Fruit fly (Drosophila melanogaster): ENCODE data around the gene betaTub97EF.

The betaTub97EF gene

DNA sequence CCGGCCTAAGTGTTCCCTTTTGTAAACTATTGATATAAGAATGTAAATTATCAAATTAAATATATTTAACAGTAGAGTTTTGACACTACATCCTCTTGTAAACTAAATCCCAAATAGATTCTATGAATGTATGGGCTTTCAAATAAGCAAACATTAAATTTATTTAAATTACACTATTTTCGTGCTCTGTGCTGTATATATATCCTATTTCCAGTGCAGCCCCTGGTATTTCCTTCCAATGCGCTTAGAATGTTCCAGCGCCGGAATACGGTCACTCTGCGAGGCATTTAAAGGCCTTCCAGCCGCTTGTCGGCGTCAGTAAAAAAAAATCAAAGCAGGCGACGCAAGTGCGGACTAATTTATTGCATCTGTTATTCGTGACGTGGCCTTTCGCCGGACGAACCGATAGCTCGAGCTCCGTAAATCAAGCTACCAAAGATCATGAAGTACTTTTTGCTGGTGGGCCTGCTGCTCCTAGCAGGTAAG is 39.7 kb downstream of the betaTub97EF start, which contains the start of gene Gp93 (continued):
- TF ChIP-seq unpg (GFP tag; optimal IDR thresholded peaks at IDR 0.05): peak; percentile 59
- peak; percentile 9 for TF ChIP-seq Atf3 (GFP tag; optimal IDR thresholded peaks at IDR 0.05)
- TF ChIP-seq CG10274 (GFP tag; optimal IDR thresholded peaks at IDR 0.05): no peak
- no peak for TF ChIP-seq h (optimal IDR thresholded peaks at IDR 0.05)
- peak; percentile 62 for TF ChIP-seq CG9215 (GFP tag; IDR thresholded peaks at IDR 0.05)
- no peak for TF ChIP-seq CG6254 (GFP tag; optimal IDR thresholded peaks at IDR 0.05)
- no peak for TF ChIP-seq Lhr (GFP tag; optimal IDR thresholded peaks at IDR 0.05)
- TF ChIP-seq CG1602 (GFP tag; optimal IDR thresholded peaks at IDR 0.05): peak; percentile 68
- TF ChIP-seq CG8290 (GFP tag; optimal IDR thresholded peaks at IDR 0.05): no peak
- TF ChIP-seq CG8290 (tag; optimal IDR thresholded peaks at IDR 0.05): peak in 1 of 2 experiments; percentile 59
- TF ChIP-seq CG1647 (GFP tag; optimal IDR thresholded peaks at IDR 0.05): no peak
- peak; percentile 16 for TF ChIP-seq CG12155 (GFP tag; optimal IDR thresholded peaks at IDR 0.05)
- TF ChIP-seq NC2β (GFP tag; optimal IDR thresholded peaks at IDR 0.05): peak; percentile 41
- no peak for TF ChIP-seq ind (GFP tag; optimal IDR thresholded peaks at IDR 0.05)
- TF ChIP-seq CG15514 (GFP tag; optimal IDR thresholded peaks at IDR 0.05): peak; percentile 13
- TF ChIP-seq Atf6 (GFP tag; IDR thresholded peaks at IDR 0.05): peak; percentile 62; the same call in 1 of the 2 replicates
- TF ChIP-seq CG15696 (tag; optimal IDR thresholded peaks at IDR 0.05): peak; percentile 36
- no peak for TF ChIP-seq Sox100B (GFP tag; optimal IDR thresholded peaks at IDR 0.05)
- peak; percentile 35 for TF ChIP-seq tx (GFP tag; optimal IDR thresholded peaks at IDR 0.05)
- TF ChIP-seq CG12071 (GFP tag; optimal IDR thresholded peaks at IDR 0.05): no peak
- peak; percentile 2 for TF ChIP-seq org-1 (GFP tag; optimal IDR thresholded peaks at IDR 0.05)
- TF ChIP-seq CG3163 (GFP tag; optimal IDR thresholded peaks at IDR 0.05): no peak
- peak; percentile 25 to 64 for TF ChIP-seq dpn (GFP tag; optimal IDR thresholded peaks at IDR 0.05)
- TF ChIP-seq cas (GFP tag; IDR thresholded peaks at IDR 0.05): 0 out of 2 replicates have a peak, but pooled peaks have one; percentile 6
- TF ChIP-seq usp (GFP tag; optimal IDR thresholded peaks at IDR 0.05): no peak
- TF ChIP-seq Awh (GFP tag; IDR thresholded peaks at IDR 0.05): 0 out of 2 replicates have a peak, but pooled peaks have one; percentile 32
- no peak for TF ChIP-seq Hmr (GFP tag; optimal IDR thresholded peaks at IDR 0.05)
- TF ChIP-seq bbx (GFP tag; IDR thresholded peaks at IDR 0.05; ENCODE audit: partially characterized antibody): peak; percentile 57
- TF ChIP-seq Xrp1 (GFP tag; IDR thresholded peaks at IDR 0.05): peak; percentile 76
- TF ChIP-seq Dfd (GFP tag; optimal IDR thresholded peaks at IDR 0.05): no peak
- no peak for TF ChIP-seq CG4707 (GFP tag; optimal IDR thresholded peaks at IDR 0.05)
- no peak for TF ChIP-seq Lpt (GFP tag; optimal IDR thresholded peaks at IDR 0.05)
- no peak for TF ChIP-seq CG1233 (GFP tag; optimal IDR thresholded peaks at IDR 0.05)
- TF ChIP-seq Aef1 (GFP tag; IDR thresholded peaks at IDR 0.05): peak; percentile 55; the same call in 2 of the 3 replicates
- peak; percentile 13 for TF ChIP-seq slp2 (GFP tag; optimal IDR thresholded peaks at IDR 0.05)
- peak; percentile 67 for TF ChIP-seq gfzf (GFP tag; optimal IDR thresholded peaks at IDR 0.05)
- peak; percentile 47; the same call in 1 of the 2 replicates for TF ChIP-seq CG13287 (GFP tag; IDR thresholded peaks at IDR 0.05; ENCODE audit: partially characterized antibody)
- no peak for TF ChIP-seq CG7745 (tag; optimal IDR thresholded peaks at IDR 0.05)
- no peak for TF ChIP-seq sc (optimal IDR thresholded peaks at IDR 0.05)
- TF ChIP-seq sc (GFP tag; optimal IDR thresholded peaks at IDR 0.05): no peak
- TF ChIP-seq sr (GFP tag; IDR thresholded peaks at IDR 0.05): no peak
- TF ChIP-seq CG12236 (GFP tag; optimal IDR thresholded peaks at IDR 0.05): no peak
- no peak for TF ChIP-seq lov (optimal IDR thresholded peaks at IDR 0.05)
- TF ChIP-seq lov (GFP tag; IDR thresholded peaks at IDR 0.05): no peak
- no peak for TF ChIP-seq p53 (GFP tag; optimal IDR thresholded peaks at IDR 0.05)
- no peak for TF ChIP-seq ase (GFP tag; IDR thresholded peaks at IDR 0.05)
- TF ChIP-seq odd (GFP tag; optimal IDR thresholded peaks at IDR 0.05): no peak
- peak; percentile 67 for TF ChIP-seq CG13775 (GFP tag; optimal IDR thresholded peaks at IDR 0.05)
- TF ChIP-seq caup (GFP tag; optimal IDR thresholded peaks at IDR 0.05; ENCODE audit: severe bottlenecking): no peak
- no peak for TF ChIP-seq wek (GFP tag; optimal IDR thresholded peaks at IDR 0.05)
- TF ChIP-seq B-H1 (GFP tag; IDR thresholded peaks at IDR 0.05): peak; percentile 49
- TF ChIP-seq vfl (GFP tag; optimal IDR thresholded peaks at IDR 0.05): no peak
- TF ChIP-seq CG8478 (optimal IDR thresholded peaks at IDR 0.05): no peak
